Worm (Caenorhabditis elegans) whole organism, L1 larva: ENCODE results near the gene B0303.4.

ENCODE experiments used
- C04F5.9 ChIP-seq: sonication (generic microtip); optimal IDR thresholded peaks from 2 replicates; lab custom pipeline; 2016; ENCODE audit warnings: missing genetic modification characterization, missing compliant biosample characterization
- C16A3.4 ChIP-seq: fragments of 150-350 bp; optimal IDR thresholded peaks from 2 replicates; lab custom pipeline; 2014; ENCODE audit warnings: missing biosample characterization, missing genetic modification characterization
- F16B12.6 ChIP-seq: fragments of 150-350 bp; optimal IDR thresholded peaks from 2 replicates; lab custom pipeline; 2014; ENCODE audit warnings: missing biosample characterization, missing genetic modification characterization
- ama-1 ChIP-seq: fragments of 150-350 bp; optimal IDR thresholded peaks from 2 replicates; lab custom pipeline; 2014
- blmp-1 ChIP-seq: fragments of 150-350 bp; optimal IDR thresholded peaks from 2 replicates; lab custom pipeline; 2014; ENCODE audit warnings: missing biosample characterization, missing genetic modification characterization
- ceh-63 ChIP-seq: fragments of 200-800 bp; sonication (Bioruptor generic); optimal IDR thresholded peaks from 2 replicates; lab custom pipeline; 2018; ENCODE audit warnings: mild to moderate bottlenecking, missing genetic modification characterization, missing compliant biosample characterization
- ceh-8 ChIP-seq: fragments of 200-800 bp; sonication (Bioruptor generic); optimal IDR thresholded peaks from 2 replicates; lab custom pipeline; 2018; ENCODE audit warnings: mild to moderate bottlenecking, missing genetic modification characterization, moderate library complexity, missing compliant biosample characterization
- ceh-88 ChIP-seq: fragments of 200-800 bp; sonication (Bioruptor generic); IDR thresholded peaks from 2 replicates; pipeline ENCODE4 v1.3.6; 2022; ENCODE audit warnings: missing genetic modification characterization, missing compliant biosample characterization
- ceh-90 ChIP-seq: sonication (generic microtip); optimal IDR thresholded peaks from 2 replicates; lab custom pipeline; 2016; ENCODE audit warnings: missing genetic modification characterization, missing compliant biosample characterization
- ces-1 ChIP-seq: fragments of 150-350 bp; optimal IDR thresholded peaks from 2 replicates; lab custom pipeline; 2014; ENCODE audit warnings: missing biosample characterization, missing genetic modification reagents, missing genetic modification characterization
- dpl-1 ChIP-seq, 3 experiments: fragments of 150-350 bp in 2 of 3; sonication (generic microtip) in 1 of 3; optimal IDR thresholded peaks; 2 replicates each; lab custom pipeline; 2014 to 2017; ENCODE audit warnings: missing biosample characterization in 3 of 3, missing genetic modification characterization in 3 of 3, missing genetic modification reagents in 3 of 3
- efl-1 ChIP-seq, 4 experiments: fragments of 150-350 bp; optimal IDR thresholded peaks in 3 of 4; peaks in 1 of 4; 1 replicate in 1 of 4; 2 replicates in 3 of 4; lab custom pipeline; 2014; ENCODE audit warnings: missing biosample characterization in 2 of 4, missing genetic modification characterization in 2 of 4, missing genetic modification reagents in 2 of 4
- egl-27 ChIP-seq, 2 experiments: fragments of 150-350 bp in 1 of 2; sonication (generic microtip); optimal IDR thresholded peaks; 3 replicates each; lab custom pipeline; 2017 to 2018; ENCODE audit warnings: missing biosample characterization in 2 of 2, missing genetic modification characterization in 2 of 2, missing genetic modification reagents in 2 of 2
- elt-2 ChIP-seq: sonication (generic microtip); optimal IDR thresholded peaks from 2 replicates; lab custom pipeline; 2016; ENCODE audit warnings: missing genetic modification characterization, mild to moderate bottlenecking, inconsistent platforms, missing compliant biosample characterization, missing genetic modification reagents
- ets-5 ChIP-seq: fragments of 200-800 bp; sonication (Bioruptor generic); IDR thresholded peaks from 2 replicates; pipeline ENCODE4 v1.3.6; 2022; ENCODE audit warnings: missing genetic modification characterization, missing compliant biosample characterization
- fkh-10 ChIP-seq: sonication (generic microtip); optimal IDR thresholded peaks from 2 replicates; lab custom pipeline; 2017; ENCODE audit warnings: missing biosample characterization, missing genetic modification reagents, missing genetic modification characterization
- fkh-4 ChIP-seq: sonication (generic microtip); optimal IDR thresholded peaks from 2 replicates; lab custom pipeline; 2016; ENCODE audit warnings: missing compliant biosample characterization, missing genetic modification characterization, borderline replicate concordance
- fos-1 ChIP-seq: fragments of 150-350 bp; optimal IDR thresholded peaks from 2 replicates; lab custom pipeline; 2014; ENCODE audit warnings: missing biosample characterization, missing genetic modification characterization
- hlh-17 ChIP-seq: fragments of 200-800 bp; sonication (Bioruptor generic); optimal IDR thresholded peaks from 2 replicates; lab custom pipeline; 2018; ENCODE audit warnings: missing genetic modification characterization, mild to moderate bottlenecking, missing compliant biosample characterization, moderate library complexity, borderline replicate concordance
- hlh-4 ChIP-seq: sonication (generic microtip); optimal IDR thresholded peaks from 2 replicates; lab custom pipeline; 2016; ENCODE audit warnings: mild to moderate bottlenecking, missing genetic modification characterization, missing compliant biosample characterization
- irx-1 ChIP-seq: sonication (generic microtip); optimal IDR thresholded peaks from 2 replicates; lab custom pipeline; 2016; ENCODE audit warnings: missing genetic modification characterization, missing compliant biosample characterization
- jun-1 ChIP-seq: fragments of 150-350 bp; optimal IDR thresholded peaks from 2 replicates; lab custom pipeline; 2014; ENCODE audit warnings: missing biosample characterization, missing genetic modification reagents, missing genetic modification characterization
- lin-14 ChIP-seq: fragments of 200-800 bp; sonication (Bioruptor generic); optimal IDR thresholded peaks from 2 replicates; lab custom pipeline; 2018; ENCODE audit warnings: mild to moderate bottlenecking, missing genetic modification characterization, moderate library complexity, missing compliant biosample characterization
- lin-15B ChIP-seq: fragments of 150-350 bp; sonication (generic microtip); optimal IDR thresholded peaks from 3 replicates; lab custom pipeline; 2014; ENCODE audit warnings: missing biosample characterization, missing genetic modification characterization
- lin-35 ChIP-seq, 2 experiments: fragments of 150-350 bp; optimal IDR thresholded peaks; 2 replicates each; lab custom pipeline; 2014; ENCODE audit warnings: missing biosample characterization in 2 of 2, missing genetic modification characterization in 2 of 2, missing genetic modification reagents in 2 of 2
- lir-3 ChIP-seq: sonication (generic microtip); optimal IDR thresholded peaks from 2 replicates; lab custom pipeline; 2016; ENCODE audit warnings: mild to moderate bottlenecking, missing genetic modification characterization, moderate library complexity, missing compliant biosample characterization; ENCODE audit not compliant: poor library complexity
- mdl-1 ChIP-seq, 2 experiments: fragments of 150-350 bp; optimal IDR thresholded peaks; 2 replicates each; lab custom pipeline; 2014 to 2017; ENCODE audit warnings: missing biosample characterization in 2 of 2, missing genetic modification characterization in 2 of 2, inconsistent platforms in 1 of 2
- mef-2 ChIP-seq: fragments of 150-350 bp; optimal IDR thresholded peaks from 2 replicates; lab custom pipeline; 2014; ENCODE audit warnings: missing biosample characterization, missing genetic modification characterization
- nhr-11 ChIP-seq: fragments of 150-350 bp; optimal IDR thresholded peaks from 2 replicates; lab custom pipeline; 2014; ENCODE audit warnings: missing biosample characterization, missing genetic modification characterization
- nhr-12 ChIP-seq: sonication (generic microtip); optimal IDR thresholded peaks from 2 replicates; lab custom pipeline; 2017; ENCODE audit warnings: missing biosample characterization, missing genetic modification characterization
- nhr-19 ChIP-seq: fragments of 200-800 bp; sonication (Bioruptor generic); conservative IDR thresholded peaks from 2 replicates; pipeline ENCODE4 v1.3.6; 2022; ENCODE audit warnings: missing genetic modification characterization, missing compliant biosample characterization
- nhr-28 ChIP-seq: fragments of 150-350 bp; optimal IDR thresholded peaks from 2 replicates; lab custom pipeline; 2014; ENCODE audit warnings: missing biosample characterization, missing genetic modification characterization
- nhr-47 ChIP-seq: sonication (generic microtip); optimal IDR thresholded peaks from 2 replicates; lab custom pipeline; 2016; ENCODE audit warnings: mild to moderate bottlenecking, missing genetic modification characterization, moderate library complexity, missing compliant biosample characterization
- nhr-71 ChIP-seq: sonication (generic microtip); optimal IDR thresholded peaks from 2 replicates; lab custom pipeline; 2016; ENCODE audit warnings: mild to moderate bottlenecking, missing genetic modification characterization, moderate library complexity, missing compliant biosample characterization
- nhr-77 ChIP-seq: fragments of 150-350 bp; optimal IDR thresholded peaks from 2 replicates; lab custom pipeline; 2014; ENCODE audit warnings: missing biosample characterization, missing genetic modification characterization
- nhr-85 ChIP-seq: sonication (generic microtip); peaks from one replicate; lab custom pipeline; 2016; ENCODE audit warnings: missing genetic modification characterization, inconsistent platforms, missing compliant biosample characterization
- pax-3 ChIP-seq: fragments of 200-800 bp; sonication (Bioruptor generic); optimal IDR thresholded peaks from 2 replicates; lab custom pipeline; 2018; ENCODE audit warnings: mild to moderate bottlenecking, missing genetic modification characterization, moderate library complexity, missing compliant biosample characterization
- pqm-1 ChIP-seq: sonication (generic microtip); optimal IDR thresholded peaks from 3 replicates; lab custom pipeline; 2017; ENCODE audit warnings: missing biosample characterization, missing genetic modification characterization
- rnt-1 ChIP-seq: sonication (generic microtip); optimal IDR thresholded peaks from 2 replicates; lab custom pipeline; 2016; ENCODE audit warnings: mild to moderate bottlenecking, missing genetic modification characterization, moderate library complexity, missing compliant biosample characterization
- skn-1 ChIP-seq: fragments of 150-350 bp; optimal IDR thresholded peaks from 2 replicates; lab custom pipeline; 2014; ENCODE audit warnings: missing biosample characterization, missing genetic modification characterization
- snu-23 ChIP-seq: sonication (generic microtip); optimal IDR thresholded peaks from 2 replicates; lab custom pipeline; 2016; ENCODE audit warnings: missing genetic modification characterization, missing compliant biosample characterization
- sox-4 ChIP-seq: sonication (generic microtip); optimal IDR thresholded peaks from 2 replicates; lab custom pipeline; 2016; ENCODE audit warnings: missing genetic modification characterization, missing compliant biosample characterization
- sptf-1 ChIP-seq: fragments of 150-350 bp; optimal IDR thresholded peaks from 2 replicates; lab custom pipeline; 2014; ENCODE audit warnings: missing biosample characterization, missing genetic modification characterization
- swsn-7 ChIP-seq: sonication (generic microtip); optimal IDR thresholded peaks from 2 replicates; lab custom pipeline; 2016; ENCODE audit warnings: missing genetic modification characterization, missing compliant biosample characterization
- tbx-2 ChIP-seq: sonication (generic microtip); optimal IDR thresholded peaks from 2 replicates; lab custom pipeline; 2016; ENCODE audit warnings: missing genetic modification characterization, missing compliant biosample characterization
- tlp-1 ChIP-seq: fragments of 150-350 bp; optimal IDR thresholded peaks from 2 replicates; lab custom pipeline; 2014; ENCODE audit warnings: missing biosample characterization, missing genetic modification characterization
- unc-30 ChIP-seq: sonication (generic microtip); optimal IDR thresholded peaks from 2 replicates; lab custom pipeline; 2017; ENCODE audit warnings: missing biosample characterization, missing genetic modification characterization
- unc-86 ChIP-seq: sonication (generic microtip); optimal IDR thresholded peaks from 2 replicates; lab custom pipeline; 2016; ENCODE audit warnings: missing genetic modification characterization, missing compliant biosample characterization
- unc-98 ChIP-seq: fragments of 200-800 bp; sonication (Bioruptor generic); IDR thresholded peaks from 2 replicates; pipeline ENCODE4 v1.3.6; 2022; ENCODE audit warnings: missing genetic modification characterization, missing compliant biosample characterization
- xbp-1 ChIP-seq: sonication (generic microtip); optimal IDR thresholded peaks from 2 replicates; lab custom pipeline; 2016; ENCODE audit warnings: missing genetic modification characterization, missing compliant biosample characterization
- zip-4 ChIP-seq: fragments of 200-800 bp; sonication (Bioruptor generic); optimal IDR thresholded peaks from 2 replicates; lab custom pipeline; 2018; ENCODE audit warnings: mild to moderate bottlenecking, missing genetic modification characterization, moderate library complexity, missing compliant biosample characterization
- ztf-11 ChIP-seq, 2 experiments: sonication (generic microtip); optimal IDR thresholded peaks; 2 replicates each; lab custom pipeline; 2016 to 2017; ENCODE audit warnings: missing genetic modification characterization in 2 of 2, missing biosample characterization in 1 of 2, missing compliant biosample characterization in 1 of 2
- ztf-4 ChIP-seq: fragments of 150-350 bp; optimal IDR thresholded peaks from 2 replicates; lab custom pipeline; 2014; ENCODE audit warnings: missing biosample characterization, missing genetic modification characterization

B0303.4 gene

ce11 chrIII:8658367-8658761 is 31.3 kb upstream of the B0303.4 start (continued):
- peak; percentile 87 for TF ChIP-seq mef-2 (tag; lab: Kevin White, UChicago)
- TF ChIP-seq ama-1: peak; percentile 91
- TF ChIP-seq tlp-1 (tag; lab: Kevin White, UChicago): no peak
- peak; percentile 87 for TF ChIP-seq nhr-47 (tag; lab: Kevin White, UChicago)
- TF ChIP-seq ztf-11 (tag; optimal IDR thresholded peaks at IDR 0.05; lab: Kevin White, UChicago): no peak
- TF ChIP-seq sox-4: no peak
- peak; percentile 88 for TF ChIP-seq xbp-1 (tag; lab: Kevin White, UChicago)
- peak; percentile 57 to 65 for TF ChIP-seq efl-1 (optimal IDR thresholded peaks at IDR 0.05; lab: Kevin White, UChicago)
- peak; percentile 47 to 95 for TF ChIP-seq efl-1 (GFP tag; optimal IDR thresholded peaks at IDR 0.05 in 1 of 2; lab: Kevin White, UChicago)
- no peak for TF ChIP-seq ces-1 (GFP tag; lab: Kevin White, UChicago)
- TF ChIP-seq lin-35 (GFP tag; optimal IDR thresholded peaks at IDR 0.05; lab: Kevin White, UChicago): peak; percentile 67 to 85
- peak; percentile 87 for TF ChIP-seq rnt-1
- TF ChIP-seq ets-5 (GFP tag; lab: Robert Waterston, UW): no peak
- peak; percentile 91 for TF ChIP-seq tbx-2 (tag; lab: Kevin White, UChicago)
- no peak for TF ChIP-seq unc-86
- peak; percentile 99 for TF ChIP-seq nhr-71
- no peak for TF ChIP-seq fkh-4 (tag; lab: Kevin White, UChicago)
- peak in 1 of 2 experiments; percentile 95 for TF ChIP-seq mdl-1 (tag; optimal IDR thresholded peaks at IDR 0.05; lab: Kevin White, UChicago)
- TF ChIP-seq egl-27 (tag; optimal IDR thresholded peaks at IDR 0.05; lab: Kevin White, UChicago): peak; percentile 49 to 55
- peak; percentile 73 for TF ChIP-seq lir-3 (tag; lab: Kevin White, UChicago)
- TF ChIP-seq C16A3.4 (tag; lab: Kevin White, UChicago): peak; percentile 81
- TF ChIP-seq F16B12.6 (tag; lab: Kevin White, UChicago): no peak
- TF ChIP-seq ceh-88 (GFP tag; lab: Robert Waterston, UW): peak; percentile 34; the same call in 1 of the 2 replicates
- peak; percentile 98 for TF ChIP-seq lin-14 (GFP tag; lab: Kevin White, UChicago)
- no peak for TF ChIP-seq ceh-90
- no peak for TF ChIP-seq unc-30 (tag; lab: Kevin White, UChicago)
- TF ChIP-seq unc-98 (GFP tag; lab: Robert Waterston, UW): peak; percentile 44
- peak; percentile 98 for TF ChIP-seq snu-23
- peak; percentile 83 for TF ChIP-seq fos-1 (tag; lab: Kevin White, UChicago)
- TF ChIP-seq fkh-10 (GFP tag; lab: Kevin White, UChicago): no peak
- TF ChIP-seq nhr-85: peak; percentile 99
- peak; percentile 93 for TF ChIP-seq nhr-19
- no peak for TF ChIP-seq hlh-4 (tag; lab: Kevin White, UChicago)
- TF ChIP-seq pqm-1 (tag; lab: Kevin White, UChicago): no peak
- no peak for TF ChIP-seq lin-15B (tag; lab: Kevin White, UChicago)
- peak; percentile 71 for TF ChIP-seq C04F5.9 (tag; lab: Kevin White, UChicago)
- TF ChIP-seq sptf-1: no peak
- TF ChIP-seq ceh-8 (GFP tag; lab: Kevin White, UChicago): no peak
- no peak for TF ChIP-seq pax-3 (tag; lab: Kevin White, UChicago)
- TF ChIP-seq jun-1 (tag; lab: Kevin White, UChicago): peak; percentile 69
- TF ChIP-seq blmp-1 (tag; lab: Kevin White, UChicago): peak; percentile 88
- TF ChIP-seq ceh-63 (GFP tag; lab: Kevin White, UChicago): no peak
- no peak for TF ChIP-seq nhr-11 (tag; lab: Kevin White, UChicago)
- TF ChIP-seq zip-4 (GFP tag; lab: Kevin White, UChicago): no peak
- peak; percentile 38 to 68 (median 57) for TF ChIP-seq dpl-1 (GFP tag; optimal IDR thresholded peaks at IDR 0.05; lab: Kevin White, UChicago)
- peak; percentile 88 for TF ChIP-seq swsn-7 (tag; lab: Kevin White, UChicago)
- TF ChIP-seq ztf-4 (tag; lab: Kevin White, UChicago): peak; percentile 89
- peak; percentile 96 for TF ChIP-seq elt-2
- TF ChIP-seq hlh-17 (GFP tag; lab: Kevin White, UChicago): no peak
- peak; percentile 55 for TF ChIP-seq skn-1 (tag; lab: Kevin White, UChicago)
- TF ChIP-seq nhr-77 (tag; lab: Kevin White, UChicago): peak; percentile 89
- TF ChIP-seq irx-1 (tag; lab: Kevin White, UChicago): peak; percentile 83
- TF ChIP-seq nhr-12: no peak
- no peak for TF ChIP-seq nhr-28 (tag; lab: Kevin White, UChicago)
